Fruit fly (Drosophila melanogaster): ENCODE measurements around the gene Octalpha2R.

Octalpha2R gene

DNA sequence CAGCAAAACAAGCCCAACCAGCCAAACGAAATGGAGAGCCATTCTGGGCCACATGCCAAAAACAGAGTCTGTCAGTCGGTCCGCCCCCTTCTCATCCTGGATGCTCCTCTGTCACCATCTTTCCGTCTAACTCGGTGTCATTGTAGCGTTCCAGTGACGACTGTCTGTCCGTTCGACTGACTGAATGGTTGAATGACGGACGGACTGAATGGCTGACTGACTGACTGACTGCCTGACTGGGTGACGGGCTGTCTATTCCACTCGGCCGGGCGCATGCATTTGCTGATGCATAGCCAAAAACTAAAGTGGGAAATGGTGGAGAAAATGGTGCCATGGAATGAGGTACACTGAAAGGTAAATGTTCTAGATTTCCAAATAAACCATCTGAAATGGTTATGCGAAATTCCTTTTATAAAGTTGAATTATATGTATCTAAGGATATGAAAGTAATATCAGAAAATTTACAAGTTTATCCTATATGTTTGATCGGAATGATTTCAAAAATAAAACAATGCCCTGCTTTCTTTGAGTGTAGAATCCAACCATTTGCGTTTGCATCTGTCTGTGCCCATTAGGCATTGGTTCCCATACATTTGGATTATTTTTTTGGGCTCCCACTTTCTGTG, 44.6 kb downstream of the Octalpha2R start (continued):
- TF ChIP-seq CG7963 (GFP tag; IDR thresholded peaks at IDR 0.05; ENCODE audit: partially characterized antibody) (no peak), hkb (optimal IDR thresholded peaks at IDR 0.05) (no peak), hkb (GFP tag; IDR thresholded peaks at IDR 0.05) (no peak), CG7928 (GFP tag; optimal IDR thresholded peaks at IDR 0.05) (no peak), CG4617 (GFP tag; optimal IDR thresholded peaks at IDR 0.05; ENCODE audit: borderline replicate concordance) (no peak), CG16813 (GFP tag; IDR thresholded peaks at IDR 0.05; ENCODE audit: partially characterized antibody) (no peak), HHEX (GFP tag; optimal IDR thresholded peaks at IDR 0.05) (no peak), Awh (GFP tag; IDR thresholded peaks at IDR 0.05) (0 out of 2 replicates have a peak, but pooled peaks have one; percentile 17), cwo (GFP tag; optimal IDR thresholded peaks at IDR 0.05) (no peak), CG17802 (tag; optimal IDR thresholded peaks at IDR 0.05) (no peak), CG7987 (GFP tag; optimal IDR thresholded peaks at IDR 0.05) (no peak), bsh (GFP tag; optimal IDR thresholded peaks at IDR 0.05) (no peak), CG10274 (GFP tag; optimal IDR thresholded peaks at IDR 0.05) (no peak), CG17612 (GFP tag; IDR thresholded peaks at IDR 0.05) (no peak), CG10147 (GFP tag; optimal IDR thresholded peaks at IDR 0.05) (no peak), sc (optimal IDR thresholded peaks at IDR 0.05) (no peak), sc (GFP tag; optimal IDR thresholded peaks at IDR 0.05) (no peak), slp2 (GFP tag; optimal IDR thresholded peaks at IDR 0.05) (no peak), mld (GFP tag; IDR thresholded peaks at IDR 0.05; ENCODE audit: partially characterized antibody) (no peak), CG16815 (GFP tag; optimal IDR thresholded peaks at IDR 0.05) (no peak), disco-r (GFP tag; optimal IDR thresholded peaks at IDR 0.05) (no peak), CG33557 (GFP tag; optimal IDR thresholded peaks at IDR 0.05) (no peak), unpg (GFP tag; optimal IDR thresholded peaks at IDR 0.05) (no peak), CTCF (GFP tag; optimal IDR thresholded peaks at IDR 0.05) (no peak), fd3F (GFP tag; optimal IDR thresholded peaks at IDR 0.05) (no peak), z (GFP tag; IDR thresholded peaks at IDR 0.05) (no peak), CG6765 (GFP tag; optimal IDR thresholded peaks at IDR 0.05) (no peak), CG14050 (GFP tag; IDR thresholded peaks at IDR 0.05) (0 out of 3 replicates have a peak, but pooled peaks have one; percentile 21), CG2120 (GFP tag; optimal IDR thresholded peaks at IDR 0.05) (no peak), Sin3A (optimal IDR thresholded peaks at IDR 0.05) (no peak), Kr (GFP tag; optimal IDR thresholded peaks at IDR 0.05) (no peak), NC2β (GFP tag; optimal IDR thresholded peaks at IDR 0.05) (no peak), CG9609 (GFP tag; optimal IDR thresholded peaks at IDR 0.05) (no peak), Hmx (GFP tag; optimal IDR thresholded peaks at IDR 0.05) (no peak), abd-A (tag; optimal IDR thresholded peaks at IDR 0.05) (no peak), CG5245 (GFP tag; optimal IDR thresholded peaks at IDR 0.05) (no peak), CG6854 (GFP tag; optimal IDR thresholded peaks at IDR 0.05) (no peak), chif (GFP tag; optimal IDR thresholded peaks at IDR 0.05) (no peak), crp (GFP tag; optimal IDR thresholded peaks at IDR 0.05) (no peak), Antp (GFP tag; optimal IDR thresholded peaks at IDR 0.05) (no peak), Nf-YC (tag; optimal IDR thresholded peaks at IDR 0.05) (no peak), CG11696 (GFP tag; IDR thresholded peaks at IDR 0.05) (no peak), Gsc (GFP tag; IDR thresholded peaks at IDR 0.05) (no peak), ems (GFP tag; optimal IDR thresholded peaks at IDR 0.05) (no peak), esg (GFP tag; conservative IDR thresholded peaks at IDR 0.05) (no peak; the same call in 1 of the 2 replicates), hb (GFP tag; IDR thresholded peaks at IDR 0.05; ENCODE audit: partially characterized antibody) (no peak), slou (GFP tag; optimal IDR thresholded peaks at IDR 0.05) (no peak), Sox100B (GFP tag; optimal IDR thresholded peaks at IDR 0.05) (peak; percentile 53), CG2678 (tag; optimal IDR thresholded peaks at IDR 0.05) (peak; percentile 65), tup (GFP tag; optimal IDR thresholded peaks at IDR 0.05) (no peak), Elba2 (GFP tag; optimal IDR thresholded peaks at IDR 0.05) (no peak), h (optimal IDR thresholded peaks at IDR 0.05) (no peak)

Data from whole organism, embryonic.